Worm (Caenorhabditis elegans): ENCODE data around the gene srh-239.

ce11 chrV:15412625-15413024 lies 32.9 kb upstream of the srh-239 start, which contains the start of gene srbc-63:
- TF ChIP-seq peb-1 (tag; optimal IDR thresholded peaks at IDR 0.05): no peak
- TF ChIP-seq skn-1 (tag; optimal IDR thresholded peaks at IDR 0.05): no peak
- no peak for TF ChIP-seq nhr-25 (tag; optimal IDR thresholded peaks at IDR 0.05)
- TF ChIP-seq sma-3 (GFP tag; optimal IDR thresholded peaks at IDR 0.05): no peak
- TF ChIP-seq unc-39 (tag; optimal IDR thresholded peaks at IDR 0.05): no peak
- no peak for TF ChIP-seq ZK546.5 (tag; optimal IDR thresholded peaks at IDR 0.05)
- TF ChIP-seq fos-1 (tag; optimal IDR thresholded peaks at IDR 0.05): no peak

All from whole organism, L2 larva.